Fruit fly (Drosophila melanogaster) whole organism, pupa: ENCODE measurements around the gene CG12991.

ENCODE experiments used
- CG10348 ChIP-seq: fragments of 200-800 bp; sonication (Bioruptor generic); IDR thresholded peaks from 2 replicates; pipeline ENCODE4 v1.3.6; 2022; ENCODE audit warnings: missing biosample characterization, missing genetic modification characterization
- CG12605 ChIP-seq: fragments of 200-800 bp; sonication (Bioruptor generic); IDR thresholded peaks from 2 replicates; pipeline ENCODE4 v1.3.6; 2022; ENCODE audit warnings: missing biosample characterization, missing genetic modification characterization
- CG13204 ChIP-seq: fragments of 200-800 bp; sonication (Bioruptor generic); optimal IDR thresholded peaks from 2 replicates; lab custom pipeline; 2018; ENCODE audit warnings: missing biosample characterization, mild to moderate bottlenecking, missing genetic modification characterization, moderate library complexity
- CG14655 ChIP-seq: fragments of 200-800 bp; sonication (Bioruptor generic); optimal IDR thresholded peaks from 3 replicates; lab custom pipeline; 2017; ENCODE audit warnings: mild to moderate bottlenecking, missing biosample characterization, missing genetic modification reagents, missing genetic modification characterization
- CG15710 ChIP-seq: fragments of 200-800 bp; sonication (Bioruptor generic); optimal IDR thresholded peaks from 2 replicates; lab custom pipeline; 2018; ENCODE audit warnings: missing biosample characterization, mild to moderate bottlenecking, missing genetic modification characterization, moderate library complexity
- CG17806 ChIP-seq: fragments of 200-800 bp; sonication (Bioruptor generic); optimal IDR thresholded peaks from 2 replicates; lab custom pipeline; 2018; ENCODE audit warnings: missing biosample characterization, mild to moderate bottlenecking, missing genetic modification characterization, moderate library complexity
- CG32121 ChIP-seq: fragments of 200-800 bp; sonication (Bioruptor generic); IDR thresholded peaks from 2 replicates; pipeline ENCODE4 v1.3.6; 2022; ENCODE audit warnings: missing biosample characterization, missing genetic modification characterization
- CG34367 ChIP-seq: fragments of 200-800 bp; sonication (Bioruptor generic); optimal IDR thresholded peaks from 2 replicates; lab custom pipeline; 2018; ENCODE audit warnings: missing biosample characterization, mild to moderate bottlenecking, missing genetic modification characterization
- CG4496 ChIP-seq: fragments of 200-800 bp; sonication (Bioruptor generic); IDR thresholded peaks from 3 replicates; pipeline ENCODE4 v1.3.6; 2022; ENCODE audit warnings: missing biosample characterization, missing genetic modification characterization
- CG8159 ChIP-seq: fragments of 200-800 bp; sonication (Bioruptor generic); optimal IDR thresholded peaks from 3 replicates; lab custom pipeline; 2018; ENCODE audit warnings: missing biosample characterization, mild to moderate bottlenecking, missing genetic modification characterization, moderate library complexity
- CG8301 ChIP-seq: fragments of 200-800 bp; sonication (Bioruptor generic); optimal IDR thresholded peaks from 2 replicates; lab custom pipeline; 2018; ENCODE audit warnings: missing biosample characterization, mild to moderate bottlenecking, missing genetic modification characterization
- CG9948 ChIP-seq: fragments of 200-800 bp; sonication (Bioruptor generic); optimal IDR thresholded peaks from 2 replicates; lab custom pipeline; 2018; ENCODE audit warnings: missing biosample characterization, mild to moderate bottlenecking, missing genetic modification characterization, moderate library complexity
- D1 ChIP-seq: fragments of 200-800 bp; sonication (Bioruptor generic); optimal IDR thresholded peaks from 2 replicates; lab custom pipeline; 2018; ENCODE audit warnings: missing biosample characterization, mild to moderate bottlenecking, missing genetic modification characterization, moderate library complexity
- EcR ChIP-seq: fragments of 200-800 bp; sonication (Bioruptor generic); optimal IDR thresholded peaks from 3 replicates; lab custom pipeline; 2019; ENCODE audit warnings: missing biosample characterization, missing genetic modification characterization, mild to moderate bottlenecking, moderate library complexity, missing genetic modification reagents
- Ets98B ChIP-seq: fragments of 200-800 bp; sonication (Bioruptor generic); IDR thresholded peaks from 2 replicates; pipeline ENCODE4 v1.3.6; 2022; ENCODE audit warnings: missing biosample characterization, missing genetic modification characterization
- Pif1A ChIP-seq: fragments of 200-800 bp; sonication (Bioruptor generic); optimal IDR thresholded peaks from 3 replicates; lab custom pipeline; 2016; ENCODE audit warnings: missing biosample characterization, missing genetic modification characterization
- Pif1B ChIP-seq: fragments of 200-800 bp; sonication (Bioruptor generic); optimal IDR thresholded peaks from 3 replicates; lab custom pipeline; 2016; ENCODE audit warnings: missing biosample characterization, missing genetic modification characterization
- Snoo ChIP-seq: fragments of 200-800 bp; sonication (Bioruptor generic); optimal IDR thresholded peaks from 3 replicates; lab custom pipeline; 2017; ENCODE audit warnings: missing biosample characterization, mild to moderate bottlenecking, missing genetic modification characterization, inconsistent platforms
- fd96Ca ChIP-seq: fragments of 200-800 bp; sonication (Bioruptor generic); IDR thresholded peaks from 3 replicates; pipeline ENCODE4 v1.3.6; 2022; ENCODE audit warnings: missing biosample characterization, missing genetic modification characterization
- gl ChIP-seq: fragments of 200-800 bp; sonication (Bioruptor generic); optimal IDR thresholded peaks from 2 replicates; lab custom pipeline; 2018; ENCODE audit warnings: missing biosample characterization, mild to moderate bottlenecking, missing genetic modification characterization
- rn ChIP-seq: fragments of 200-800 bp; sonication (Bioruptor generic); IDR thresholded peaks from 2 replicates; pipeline ENCODE4 v1.3.6; 2022; ENCODE audit warnings: missing biosample characterization, missing genetic modification characterization

CG12991 gene

DNA sequence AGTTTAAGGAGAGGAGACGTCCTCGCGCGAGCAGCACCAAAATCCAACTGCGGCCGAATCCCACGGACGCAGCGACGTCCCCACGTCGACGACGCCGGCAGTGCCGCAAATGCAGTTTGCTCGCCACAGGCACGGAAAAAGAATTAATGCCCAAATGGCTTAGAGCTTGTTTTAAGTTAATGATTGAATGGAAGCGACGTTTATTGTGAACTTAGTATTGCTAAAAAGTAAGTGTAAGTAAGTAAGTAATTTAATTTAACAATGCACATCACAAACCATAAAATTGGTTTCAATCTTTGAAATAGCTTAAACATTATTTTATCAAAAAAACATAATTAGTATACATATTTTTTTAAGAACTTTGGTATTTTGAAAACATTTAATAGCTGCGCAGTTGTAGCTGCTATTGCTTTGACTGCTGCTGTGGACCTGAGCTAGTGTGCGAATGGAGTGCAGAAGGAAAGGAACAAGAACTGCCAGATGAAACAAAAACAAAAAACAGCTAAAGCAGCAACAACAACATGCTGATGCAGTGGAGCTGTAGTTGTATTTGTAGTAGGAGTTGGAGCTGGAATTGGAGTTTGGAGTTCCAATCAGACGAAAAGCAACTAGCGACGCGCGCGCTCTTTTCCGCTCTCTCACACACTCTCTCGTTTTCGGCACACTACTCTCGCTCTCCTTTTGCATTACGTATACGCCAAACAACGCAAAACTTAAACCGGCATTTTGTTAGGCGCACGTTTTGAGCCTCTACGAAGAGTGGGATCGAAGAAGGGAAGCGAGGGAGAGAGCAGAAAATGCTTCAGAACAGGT, 18.3 kb upstream of the CG12991 start, which contains the start of gene CG43658:
Gene CG43658 (minus strand): TSS at position 51 of the 813 bp plus-strand sequence.
- TF ChIP-seq EcR = no peak
- peak; percentile 69; the same call in 2 of the 3 replicates for TF ChIP-seq fd96Ca (GFP tag; lab: Robert Waterston, UW)
- peak; percentile 92 for TF ChIP-seq Snoo (tag; lab: Kevin White, UChicago)
- peak; percentile 96 for TF ChIP-seq CG15710
- peak; percentile 97 for TF ChIP-seq CG8159 (tag; lab: Kevin White, UChicago)
- TF ChIP-seq CG13204 (GFP tag; lab: Kevin White, UChicago) = peak; percentile 88
- peak; percentile 81 for TF ChIP-seq CG12605 (GFP tag; lab: Robert Waterston, UW)
- peak; percentile 97 for TF ChIP-seq CG8301 (tag; lab: Kevin White, UChicago)
- TF ChIP-seq CG14655 (GFP tag; lab: Kevin White, UChicago) = peak; percentile 98
- peak; percentile 85 for TF ChIP-seq gl (tag; lab: Kevin White, UChicago)
- peak; percentile 96 for TF ChIP-seq CG9948 (tag; lab: Kevin White, UChicago)
- TF ChIP-seq CG4496 (GFP tag; lab: Robert Waterston, UW) = peak; percentile 86
- peak; percentile 91 for TF ChIP-seq Pif1A
- peak; percentile 94 for TF ChIP-seq D1 (tag; lab: Kevin White, UChicago)
- TF ChIP-seq CG10348 (GFP tag; lab: Robert Waterston, UW) = peak; percentile 32; the same call in 1 of the 2 replicates
- peak; percentile 92 for TF ChIP-seq CG17806 (tag; lab: Kevin White, UChicago)
- TF ChIP-seq Pif1B = peak; percentile 94
- peak; percentile 81 for TF ChIP-seq CG32121 (GFP tag; lab: Robert Waterston, UW)
- peak; percentile 94 for TF ChIP-seq CG34367 (tag; lab: Kevin White, UChicago)
- TF ChIP-seq Ets98B (GFP tag; lab: Robert Waterston, UW) = peak; percentile 78
- TF ChIP-seq rn (GFP tag; lab: Robert Waterston, UW) = peak; percentile 76

DNA sequence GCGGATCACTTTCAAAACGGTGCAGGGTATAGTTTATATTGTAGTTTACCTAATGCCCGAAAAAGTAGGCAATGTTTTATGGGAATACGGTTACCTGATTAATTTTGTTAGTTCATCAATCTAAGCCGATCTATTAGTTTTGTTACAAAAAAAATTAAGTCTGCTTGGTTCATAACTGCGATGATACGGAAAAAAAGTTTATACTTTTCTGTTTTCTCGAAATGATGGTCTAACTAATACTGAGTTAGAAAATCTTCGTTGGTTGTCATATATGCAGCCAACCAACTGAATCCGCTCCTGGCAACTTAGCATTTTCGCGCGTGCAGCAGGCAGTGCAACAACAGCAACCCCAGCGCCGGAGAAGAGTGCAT, 17.7 kb upstream of the CG12991 start:
- TF ChIP-seq rn (GFP tag; lab: Robert Waterston, UW) (peak; percentile 79), CG34367 (tag; lab: Kevin White, UChicago) (peak; percentile 93), CG8301 (tag; lab: Kevin White, UChicago) (peak; percentile 96), CG4496 (GFP tag; lab: Robert Waterston, UW) (peak; percentile 82), CG14655 (GFP tag; lab: Kevin White, UChicago) (peak; percentile 98), EcR (no peak), CG15710 (peak; percentile 96), Pif1A (peak; percentile 93), Snoo (tag; lab: Kevin White, UChicago) (peak; percentile 96), CG8159 (tag; lab: Kevin White, UChicago) (peak; percentile 98), D1 (tag; lab: Kevin White, UChicago) (peak; percentile 92), CG10348 (GFP tag; lab: Robert Waterston, UW) (peak; percentile 79), CG13204 (GFP tag; lab: Kevin White, UChicago) (peak; percentile 78), CG9948 (tag; lab: Kevin White, UChicago) (peak; percentile 98), gl (tag; lab: Kevin White, UChicago) (peak; percentile 76), Pif1B (peak; percentile 88), Ets98B (GFP tag; lab: Robert Waterston, UW) (peak; percentile 74), CG17806 (tag; lab: Kevin White, UChicago) (peak; percentile 94), CG32121 (GFP tag; lab: Robert Waterston, UW) (peak; percentile 86), fd96Ca (GFP tag; lab: Robert Waterston, UW) (peak; percentile 83; the same call in 2 of the 3 replicates), CG12605 (GFP tag; lab: Robert Waterston, UW) (peak; percentile 57; the same call in 1 of the 2 replicates)

- TF ChIP-seq CG13204 (GFP tag; lab: Kevin White, UChicago) (peak; percentile 63), EcR (no peak), Pif1B (peak; percentile 80), CG32121 (GFP tag; lab: Robert Waterston, UW) (no peak), Ets98B (GFP tag; lab: Robert Waterston, UW) (peak; percentile 37), gl (tag; lab: Kevin White, UChicago) (peak; percentile 20), CG4496 (GFP tag; lab: Robert Waterston, UW) (peak; percentile 50; the same call in 1 of the 3 replicates), D1 (tag; lab: Kevin White, UChicago) (peak; percentile 83), CG8159 (tag; lab: Kevin White, UChicago) (peak; percentile 85), Pif1A (peak; percentile 67), Snoo (tag; lab: Kevin White, UChicago) (peak; percentile 62), fd96Ca (GFP tag; lab: Robert Waterston, UW) (0 out of 3 replicates have a peak, but pooled peaks have one; percentile 42), CG17806 (tag; lab: Kevin White, UChicago) (peak; percentile 85), CG12605 (GFP tag; lab: Robert Waterston, UW) (peak; percentile 38; the same call in 1 of the 2 replicates), rn (GFP tag; lab: Robert Waterston, UW) (no peak), CG34367 (tag; lab: Kevin White, UChicago) (peak; percentile 72), CG8301 (tag; lab: Kevin White, UChicago) (peak; percentile 78), CG14655 (GFP tag; lab: Kevin White, UChicago) (peak; percentile 88), CG15710 (peak; percentile 77), CG9948 (tag; lab: Kevin White, UChicago) (peak; percentile 84), CG10348 (GFP tag; lab: Robert Waterston, UW) (no peak)
Measured at dm6 chrX:17562585-17562984, 17.1 kb upstream of the CG12991 start.

DNA sequence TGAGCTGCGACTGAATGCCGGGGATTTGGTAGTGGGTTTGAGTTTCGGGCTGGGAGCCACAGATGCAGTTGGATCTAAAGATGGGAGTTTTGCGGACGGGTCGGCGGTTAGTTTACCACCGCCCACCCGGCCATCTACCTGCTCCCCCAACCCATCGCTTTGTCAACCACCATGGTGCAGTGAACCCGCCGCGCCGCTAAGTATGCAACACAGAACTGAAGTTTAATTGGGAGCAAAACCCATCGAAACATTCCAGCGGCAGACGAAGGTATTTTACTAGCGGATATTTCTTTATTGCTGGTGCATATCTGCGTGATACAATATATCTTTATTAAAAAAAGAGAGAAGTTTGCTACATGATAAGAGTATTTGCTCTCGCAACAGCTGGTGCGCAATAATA, 13.5 kb upstream of the CG12991 start:
- no peak for TF ChIP-seq CG4496 (GFP tag; lab: Robert Waterston, UW)
- TF ChIP-seq EcR = peak; percentile 82
- no peak for TF ChIP-seq rn (GFP tag; lab: Robert Waterston, UW)
- no peak for TF ChIP-seq CG13204 (GFP tag; lab: Kevin White, UChicago)
- TF ChIP-seq Pif1B = no peak
- TF ChIP-seq fd96Ca (GFP tag; lab: Robert Waterston, UW) = no peak
- TF ChIP-seq Pif1A = no peak
- TF ChIP-seq CG32121 (GFP tag; lab: Robert Waterston, UW) = no peak
